Worm (Caenorhabditis elegans) whole organism, mixed stage, embryonic: ENCODE data around the gene ceh-54.

Source experiments
- M03D4.4 ChIP-seq: sonication (generic microtip); optimal IDR thresholded peaks from 2 replicates; lab custom pipeline; 2017; ENCODE audit warnings: mild to moderate bottlenecking, missing genetic modification characterization, missing compliant biosample characterization
- bed-3 ChIP-seq: fragments of 200-800 bp; sonication (Bioruptor generic); optimal IDR thresholded peaks from 3 replicates; lab custom pipeline; 2018; ENCODE audit warnings: mild to moderate bottlenecking, missing genetic modification characterization, moderate library complexity, missing compliant biosample characterization
- blmp-1 ChIP-seq: fragments of 150-350 bp; optimal IDR thresholded peaks from 2 replicates; lab custom pipeline; 2014; ENCODE audit warnings: missing biosample characterization, missing genetic modification characterization
- ceh-39 ChIP-seq: fragments of 150-350 bp; optimal IDR thresholded peaks from 2 replicates; lab custom pipeline; 2014; ENCODE audit warnings: missing biosample characterization, missing genetic modification characterization
- ceh-43 ChIP-seq: fragments of 200-800 bp; sonication (Bioruptor generic); optimal IDR thresholded peaks from 2 replicates; lab custom pipeline; 2018; ENCODE audit warnings: mild to moderate bottlenecking, missing genetic modification characterization, moderate library complexity, missing compliant biosample characterization
- ceh-83 ChIP-seq: fragments of 200-800 bp; sonication (Bioruptor generic); optimal IDR thresholded peaks from 2 replicates; lab custom pipeline; 2018; ENCODE audit warnings: mild to moderate bottlenecking, missing genetic modification characterization, missing compliant biosample characterization
- cnd-1 ChIP-seq: fragments of 200-800 bp; sonication (Bioruptor generic); optimal IDR thresholded peaks from 2 replicates; lab custom pipeline; 2018; ENCODE audit warnings: mild to moderate bottlenecking, missing genetic modification characterization, missing compliant biosample characterization
- drap-1 ChIP-seq: fragments of 200-800 bp; sonication (Bioruptor generic); optimal IDR thresholded peaks from 3 replicates; lab custom pipeline; 2018; ENCODE audit warnings: mild to moderate bottlenecking, missing genetic modification characterization, missing compliant biosample characterization
- elt-1 ChIP-seq: sonication (generic microtip); optimal IDR thresholded peaks from 2 replicates; lab custom pipeline; 2017; ENCODE audit warnings: missing genetic modification characterization, mild to moderate bottlenecking, missing compliant biosample characterization, antibody characterized with exemption, moderate library complexity, borderline replicate concordance; ENCODE audit not compliant: insufficient read depth
- elt-3 ChIP-seq: fragments of 150-350 bp; optimal IDR thresholded peaks from 2 replicates; lab custom pipeline; 2014; ENCODE audit warnings: missing biosample characterization, missing genetic modification characterization
- flh-1 ChIP-seq: fragments of 200-800 bp; sonication (Bioruptor generic); optimal IDR thresholded peaks from 2 replicates; lab custom pipeline; 2018; ENCODE audit warnings: mild to moderate bottlenecking, missing genetic modification characterization, moderate library complexity, missing compliant biosample characterization
- hlh-1 ChIP-seq: fragments of 150-350 bp; optimal IDR thresholded peaks from 2 replicates; lab custom pipeline; 2014; ENCODE audit warnings: missing biosample characterization, missing genetic modification reagents, missing genetic modification characterization
- lin-13 ChIP-seq: fragments of 150-350 bp; optimal IDR thresholded peaks from 2 replicates; lab custom pipeline; 2014; ENCODE audit warnings: missing biosample characterization, missing genetic modification characterization
- lin-32 ChIP-seq: fragments of 200-800 bp; sonication (Bioruptor generic); optimal IDR thresholded peaks from 2 replicates; lab custom pipeline; 2018; ENCODE audit warnings: mild to moderate bottlenecking, missing genetic modification characterization, missing compliant biosample characterization
- lsy-2 ChIP-seq: fragments of 150-350 bp; optimal IDR thresholded peaks from 2 replicates; lab custom pipeline; 2014; ENCODE audit warnings: missing biosample characterization, missing genetic modification characterization
- mab-5 ChIP-seq: fragments of 150-350 bp; optimal IDR thresholded peaks from 2 replicates; lab custom pipeline; 2014; ENCODE audit warnings: missing biosample characterization, missing genetic modification characterization
- mep-1 ChIP-seq: fragments of 150-350 bp; optimal IDR thresholded peaks from 2 replicates; lab custom pipeline; 2017; ENCODE audit warnings: missing biosample characterization, missing genetic modification reagents, missing genetic modification characterization, inconsistent platforms
- mls-2 ChIP-seq: sonication (generic microtip); optimal IDR thresholded peaks from 2 replicates; lab custom pipeline; 2016; ENCODE audit warnings: mild to moderate bottlenecking, missing genetic modification characterization, moderate library complexity, missing compliant biosample characterization
- nhr-12 ChIP-seq: fragments of 150-350 bp; optimal IDR thresholded peaks from 2 replicates; lab custom pipeline; 2014; ENCODE audit warnings: missing biosample characterization, missing genetic modification characterization
- nhr-2 ChIP-seq: fragments of 150-350 bp; optimal IDR thresholded peaks from 2 replicates; lab custom pipeline; 2014; ENCODE audit warnings: missing biosample characterization, missing genetic modification characterization
- nhr-237 ChIP-seq: fragments of 150-350 bp; optimal IDR thresholded peaks from 2 replicates; lab custom pipeline; 2014; ENCODE audit warnings: missing biosample characterization, missing genetic modification characterization
- nhr-28 ChIP-seq: fragments of 150-350 bp; optimal IDR thresholded peaks from 2 replicates; lab custom pipeline; 2014; ENCODE audit warnings: missing biosample characterization, missing genetic modification characterization
- pha-4 ChIP-seq: fragments of 150-350 bp; optimal IDR thresholded peaks from 2 replicates; lab custom pipeline; 2018; ENCODE audit warnings: missing biosample characterization, missing genetic modification reagents, missing genetic modification characterization
- sem-2 ChIP-seq: fragments of 200-800 bp; sonication (Bioruptor generic); optimal IDR thresholded peaks from 2 replicates; lab custom pipeline; 2018; ENCODE audit warnings: mild to moderate bottlenecking, missing genetic modification characterization, missing compliant biosample characterization
- snpc-4 ChIP-seq: fragments of 150-350 bp; optimal IDR thresholded peaks from 2 replicates; lab custom pipeline; 2014; ENCODE audit warnings: missing biosample characterization, missing genetic modification characterization
- sptf-1 ChIP-seq: sonication (generic microtip); optimal IDR thresholded peaks from 2 replicates; lab custom pipeline; 2017; ENCODE audit warnings: mild to moderate bottlenecking, missing genetic modification characterization, moderate library complexity, missing compliant biosample characterization
- unc-120 ChIP-seq: sonication (generic microtip); optimal IDR thresholded peaks from 2 replicates; lab custom pipeline; 2017; ENCODE audit warnings: missing genetic modification characterization, missing compliant biosample characterization; ENCODE audit not compliant: poor library complexity, severe bottlenecking
- unc-39 ChIP-seq: fragments of 150-350 bp; optimal IDR thresholded peaks from 2 replicates; lab custom pipeline; 2014; ENCODE audit warnings: missing biosample characterization, missing genetic modification characterization
- unc-62 ChIP-seq: fragments of 150-350 bp; optimal IDR thresholded peaks from 2 replicates; lab custom pipeline; 2014; ENCODE audit warnings: missing biosample characterization, missing genetic modification reagents, missing genetic modification characterization
- zip-8 ChIP-seq: fragments of 150-350 bp; optimal IDR thresholded peaks from 2 replicates; lab custom pipeline; 2014; ENCODE audit warnings: missing biosample characterization, missing genetic modification characterization
- ztf-11 ChIP-seq: fragments of 150-350 bp; optimal IDR thresholded peaks from 2 replicates; lab custom pipeline; 2014; ENCODE audit warnings: missing biosample characterization, missing genetic modification characterization

Gene ceh-54

DNA sequence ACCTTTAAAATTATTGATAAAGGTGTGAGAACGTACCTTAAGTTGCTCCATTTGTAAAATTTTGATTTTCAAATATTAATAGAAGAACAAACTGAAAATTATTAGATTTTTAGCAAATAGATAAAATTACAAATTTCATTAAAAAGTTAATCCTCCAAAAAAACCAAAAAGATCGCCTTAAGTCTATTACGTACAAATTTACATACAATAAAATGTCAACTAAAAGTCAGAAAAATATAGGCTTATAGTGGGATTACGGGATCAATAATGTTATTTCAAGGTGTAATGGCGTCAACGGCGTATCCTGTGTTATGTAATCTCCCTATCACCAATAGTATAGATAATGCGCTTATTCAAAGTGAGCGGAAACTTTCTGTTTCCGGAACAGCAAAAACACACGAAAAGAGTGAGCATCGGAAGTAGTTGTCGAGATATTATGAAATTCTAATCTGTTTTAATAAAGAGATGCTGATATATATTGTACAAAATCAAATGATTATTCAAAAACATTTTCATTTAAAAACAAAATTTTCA is at the start of gene ceh-54:
Gene ceh-54, minus strand, starts transcription at position 51 of the 534 bp plus-strand sequence.
- TF ChIP-seq elt-1 (tag; lab: Kevin White, UChicago) (no peak), zip-8 (no peak), unc-62 (GFP tag; lab: Kevin White, UChicago) (no peak), ztf-11 (tag; lab: Kevin White, UChicago) (no peak), M03D4.4 (no peak), hlh-1 (no peak), sem-2 (no peak), sptf-1 (tag; lab: Kevin White, UChicago) (no peak), nhr-12 (tag; lab: Kevin White, UChicago) (no peak), lin-32 (GFP tag; lab: Kevin White, UChicago) (no peak), ceh-83 (GFP tag; lab: Kevin White, UChicago) (no peak), bed-3 (no peak), flh-1 (GFP tag; lab: Kevin White, UChicago) (no peak), pha-4 (no peak), ceh-43 (GFP tag; lab: Kevin White, UChicago) (no peak), blmp-1 (tag; lab: Kevin White, UChicago) (no peak), ceh-39 (tag; lab: Kevin White, UChicago) (no peak), drap-1 (GFP tag; lab: Kevin White, UChicago) (no peak)

ce11 chrX:6240640-6241033 is 46.6 kb upstream of the ceh-54 start, which contains the start of gene got-2.2:
TSS of gene got-2.2 (plus strand) at chrX:6240983.
- TF ChIP-seq unc-62 (GFP tag; lab: Kevin White, UChicago) (no peak), nhr-28 (no peak)
- TF ChIP-seq, all 35 proteins: peak for 0

DNA sequence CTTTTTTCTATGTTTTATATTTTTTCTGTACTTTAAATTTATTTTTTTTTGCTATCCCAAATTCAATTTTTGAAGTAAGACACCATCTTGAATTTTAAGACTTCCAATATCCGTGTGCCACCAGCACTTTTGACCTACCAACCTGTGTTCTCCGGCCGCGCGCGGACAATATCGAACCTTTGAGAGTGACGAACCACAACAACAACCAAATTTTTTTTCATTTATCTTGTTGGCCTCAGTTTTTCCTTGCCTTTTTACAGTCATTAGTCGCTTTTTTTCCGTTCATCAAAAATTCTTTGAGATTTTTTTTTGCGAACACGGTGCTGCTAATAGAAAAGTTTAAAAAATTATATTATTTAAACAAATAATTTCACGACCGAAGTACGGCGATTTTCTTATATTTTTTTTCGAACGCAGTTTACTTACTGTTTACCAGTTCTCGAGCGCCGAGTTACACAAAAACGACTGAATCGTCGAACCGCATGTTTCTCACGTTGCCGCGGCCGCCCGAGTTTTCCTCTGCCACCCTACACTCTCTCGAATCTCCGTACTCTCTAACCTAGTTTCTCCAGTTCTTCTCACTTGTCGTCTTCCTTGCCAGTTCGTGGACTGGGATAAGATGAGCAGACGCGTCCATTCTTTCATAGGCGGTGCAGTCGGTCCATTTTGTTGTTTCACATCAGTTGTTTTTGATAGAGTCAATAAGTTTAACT is 46.0 kb upstream of the ceh-54 start:
- TF ChIP-seq cnd-1 (tag; lab: Kevin White, UChicago) (no peak), mls-2 (tag; lab: Kevin White, UChicago) (no peak), nhr-237 (tag; lab: Kevin White, UChicago) (no peak), nhr-2 (tag; lab: Kevin White, UChicago) (peak; percentile 20), unc-62 (GFP tag; lab: Kevin White, UChicago) (no peak), hlh-1 (peak; percentile 69), zip-8 (no peak), nhr-12 (tag; lab: Kevin White, UChicago) (no peak), ztf-11 (tag; lab: Kevin White, UChicago) (no peak), blmp-1 (tag; lab: Kevin White, UChicago) (no peak), ceh-83 (GFP tag; lab: Kevin White, UChicago) (no peak), unc-39 (tag; lab: Kevin White, UChicago) (no peak), elt-3 (tag; lab: Kevin White, UChicago) (no peak)

- TF ChIP-seq snpc-4 (tag; lab: Kevin White, UChicago) (no peak), nhr-237 (tag; lab: Kevin White, UChicago) (no peak), ceh-83 (GFP tag; lab: Kevin White, UChicago) (no peak), sem-2 (no peak), unc-120 (no peak), elt-1 (tag; lab: Kevin White, UChicago) (peak; percentile 77), mls-2 (tag; lab: Kevin White, UChicago) (no peak)
These were observed 44.9 kb upstream of the ceh-54 start, which contains the start of gene rml-3 for ce11 chrX:6238973-6239372. TSS of gene rml-3 (minus strand) at chrX:6239065.

DNA sequence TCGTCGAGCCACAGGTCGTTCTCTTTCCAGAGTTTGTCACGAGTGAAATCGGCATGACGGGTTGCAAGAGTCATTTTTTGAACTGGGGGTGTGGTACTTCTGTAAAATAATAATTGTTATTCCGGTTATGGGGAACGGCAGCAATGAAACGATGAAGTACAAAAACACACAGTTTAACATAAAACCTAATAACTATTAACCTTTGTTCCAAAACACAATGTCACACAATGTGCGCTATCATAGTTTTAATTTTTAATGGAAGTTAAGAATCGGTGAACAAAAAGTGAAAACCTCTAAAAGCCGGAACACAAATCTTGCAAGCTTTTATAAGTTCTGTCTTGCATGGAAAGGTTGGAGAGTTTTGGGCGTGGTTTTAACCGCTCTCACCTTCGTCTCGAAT is 41.4 kb upstream of the ceh-54 start, which contains the start of gene hsp-43:
Gene hsp-43, minus strand, starts transcription at position 101 of the 400 bp plus-strand sequence.
- TF ChIP-seq ceh-39 (tag; lab: Kevin White, UChicago) = no peak
- no peak for TF ChIP-seq elt-1 (tag; lab: Kevin White, UChicago)
- TF ChIP-seq ztf-11 (tag; lab: Kevin White, UChicago) = no peak
- no peak for TF ChIP-seq mab-5 (tag; lab: Kevin White, UChicago)
- TF ChIP-seq snpc-4 (tag; lab: Kevin White, UChicago) = no peak
- TF ChIP-seq pha-4 = no peak
- TF ChIP-seq lsy-2 (tag; lab: Kevin White, UChicago) = no peak
- TF ChIP-seq nhr-28 = no peak
- TF ChIP-seq hlh-1 = no peak
- TF ChIP-seq sem-2 = no peak
- no peak for TF ChIP-seq nhr-237 (tag; lab: Kevin White, UChicago)
- TF ChIP-seq blmp-1 (tag; lab: Kevin White, UChicago) = no peak
- TF ChIP-seq M03D4.4 = no peak
- no peak for TF ChIP-seq unc-120
- TF ChIP-seq mep-1 (tag; lab: Kevin White, UChicago) = no peak
- TF ChIP-seq lin-13 (tag; lab: Kevin White, UChicago) = no peak
- no peak for TF ChIP-seq zip-8
